Fruit fly (Drosophila melanogaster) S2 (cell line): ENCODE results near the gene CG17570.

Experiments used
- CG8478 ChIP-seq: fragments of >200 bp; optimal IDR thresholded peaks from 2 replicates; lab custom pipeline; 2018
- CTCF ChIP-seq, 2 experiments: fragments of >200 bp; optimal IDR thresholded peaks; 2 replicates each; lab custom pipeline; 2018

- TF ChIP-seq CG8478 (lab: Kevin White, UChicago), result no peak
- TF ChIP-seq CTCF (optimal IDR thresholded peaks at IDR 0.05; lab: Kevin White, UChicago), result no peak
Measured at dm6 chr2L:20264568-20265547, 634 bp upstream of the CG17570 start.
